Worm (Caenorhabditis elegans) whole organism, L3 larva: ENCODE results near the gene cebp-1.

Source experiments
- R02D3.7 ChIP-seq: fragments of 150-350 bp; optimal IDR thresholded peaks from 2 replicates; lab custom pipeline; 2014; ENCODE audit warnings: missing biosample characterization, missing genetic modification characterization
- ZK546.5 ChIP-seq: sonication (generic microtip); optimal IDR thresholded peaks from 2 replicates; lab custom pipeline; 2017; ENCODE audit warnings: missing biosample characterization, missing genetic modification characterization
- ceh-16 ChIP-seq: sonication (generic microtip); optimal IDR thresholded peaks from 2 replicates; lab custom pipeline; 2017; ENCODE audit warnings: missing biosample characterization, missing genetic modification characterization
- ceh-28 ChIP-seq: fragments of 150-350 bp; optimal IDR thresholded peaks from 2 replicates; lab custom pipeline; 2014; ENCODE audit warnings: missing biosample characterization, missing genetic modification reagents, missing genetic modification characterization
- ceh-82 ChIP-seq: fragments of 150-350 bp; optimal IDR thresholded peaks from 2 replicates; lab custom pipeline; 2014; ENCODE audit warnings: missing biosample characterization, missing genetic modification characterization
- ceh-9 ChIP-seq: sonication (generic microtip); optimal IDR thresholded peaks from 2 replicates; lab custom pipeline; 2018; ENCODE audit warnings: missing biosample characterization, missing genetic modification characterization
- egl-27 ChIP-seq: sonication (generic microtip); optimal IDR thresholded peaks from 4 replicates; lab custom pipeline; 2017; ENCODE audit warnings: missing biosample characterization, missing genetic modification reagents, missing genetic modification characterization
- egl-5 ChIP-seq: fragments of 150-350 bp; optimal IDR thresholded peaks from 2 replicates; lab custom pipeline; 2017; ENCODE audit warnings: missing biosample characterization, missing genetic modification reagents, missing genetic modification characterization, inconsistent platforms
- elt-1 ChIP-seq: fragments of 150-350 bp; optimal IDR thresholded peaks from 2 replicates; lab custom pipeline; 2014; ENCODE audit warnings: missing biosample characterization, missing genetic modification characterization
- elt-2 ChIP-seq: sonication (generic microtip); optimal IDR thresholded peaks from 2 replicates; lab custom pipeline; 2016; ENCODE audit warnings: missing genetic modification reagents, mild to moderate bottlenecking, missing genetic modification characterization, missing compliant biosample characterization
- elt-3 ChIP-seq, 3 experiments: fragments of 150-350 bp in 1 of 3; sonication (generic microtip) in 2 of 3; optimal IDR thresholded peaks; 2 replicates in 2 of 3; 4 replicates in 1 of 3; lab custom pipeline; 2014 to 2017; ENCODE audit warnings: missing biosample characterization in 3 of 3, missing genetic modification characterization in 3 of 3
- fkh-10 ChIP-seq: sonication (generic microtip); optimal IDR thresholded peaks from 2 replicates; lab custom pipeline; 2017; ENCODE audit warnings: missing biosample characterization, missing genetic modification reagents, missing genetic modification characterization
- fkh-2 ChIP-seq: fragments of 150-350 bp; optimal IDR thresholded peaks from 2 replicates; lab custom pipeline; 2014; ENCODE audit warnings: missing biosample characterization, missing genetic modification reagents, missing genetic modification characterization
- hmg-11 ChIP-seq: sonication (generic microtip); optimal IDR thresholded peaks from 2 replicates; lab custom pipeline; 2016; ENCODE audit warnings: missing genetic modification characterization, missing compliant biosample characterization
- jun-1 ChIP-seq: fragments of 150-350 bp; optimal IDR thresholded peaks from 2 replicates; lab custom pipeline; 2014; ENCODE audit warnings: missing biosample characterization, missing genetic modification reagents, missing genetic modification characterization
- lin-15B ChIP-seq: fragments of 150-350 bp; optimal IDR thresholded peaks from 2 replicates; lab custom pipeline; 2014; ENCODE audit warnings: missing biosample characterization, missing genetic modification characterization
- lin-39 ChIP-seq: fragments of 150-350 bp; optimal IDR thresholded peaks from 2 replicates; lab custom pipeline; 2018; ENCODE audit warnings: missing biosample characterization, missing genetic modification reagents, missing genetic modification characterization
- lsy-12 ChIP-seq: sonication (generic microtip); optimal IDR thresholded peaks from 2 replicates; lab custom pipeline; 2016; ENCODE audit warnings: mild to moderate bottlenecking, missing genetic modification characterization, missing compliant biosample characterization
- mdl-1 ChIP-seq: fragments of 150-350 bp; optimal IDR thresholded peaks from 2 replicates; lab custom pipeline; 2014; ENCODE audit warnings: missing biosample characterization, missing genetic modification characterization
- mml-1 ChIP-seq: fragments of 150-350 bp; sonication (generic microtip); optimal IDR thresholded peaks from 3 replicates; lab custom pipeline; 2014; ENCODE audit warnings: missing biosample characterization, missing genetic modification characterization
- nfya-1 ChIP-seq: sonication (generic microtip); optimal IDR thresholded peaks from 2 replicates; lab custom pipeline; 2017; ENCODE audit warnings: missing genetic modification characterization, mild to moderate bottlenecking, missing compliant biosample characterization, antibody characterized with exemption, moderate library complexity; ENCODE audit not compliant: insufficient read depth
- nhr-11 ChIP-seq: fragments of 150-350 bp; optimal IDR thresholded peaks from 2 replicates; lab custom pipeline; 2014; ENCODE audit warnings: missing biosample characterization, missing genetic modification characterization
- nhr-23 ChIP-seq: fragments of 150-350 bp; optimal IDR thresholded peaks from 2 replicates; lab custom pipeline; 2014; ENCODE audit warnings: missing biosample characterization, missing genetic modification reagents, missing genetic modification characterization
- nhr-25 ChIP-seq: sonication (generic microtip); optimal IDR thresholded peaks from 2 replicates; lab custom pipeline; 2017; ENCODE audit warnings: missing biosample characterization, missing genetic modification characterization
- nhr-28 ChIP-seq: fragments of 150-350 bp; optimal IDR thresholded peaks from 2 replicates; lab custom pipeline; 2014; ENCODE audit warnings: missing biosample characterization, missing genetic modification characterization
- nhr-43 ChIP-seq: sonication (generic microtip); optimal IDR thresholded peaks from 2 replicates; lab custom pipeline; 2016; ENCODE audit warnings: mild to moderate bottlenecking, missing genetic modification characterization, missing compliant biosample characterization; ENCODE audit not compliant: poor library complexity, severe bottlenecking
- nhr-76 ChIP-seq: fragments of 150-350 bp; sonication (generic microtip); optimal IDR thresholded peaks from 5 replicates; lab custom pipeline; 2014; ENCODE audit warnings: missing biosample characterization, missing genetic modification characterization
- nhr-77 ChIP-seq: fragments of 150-350 bp; optimal IDR thresholded peaks from 2 replicates; lab custom pipeline; 2014; ENCODE audit warnings: missing biosample characterization, missing genetic modification characterization
- pha-4 ChIP-seq: fragments of 150-350 bp; optimal IDR thresholded peaks from 2 replicates; lab custom pipeline; 2014; ENCODE audit warnings: missing biosample characterization, missing genetic modification reagents, missing genetic modification characterization
- pqm-1 ChIP-seq: fragments of 150-350 bp; optimal IDR thresholded peaks from 2 replicates; lab custom pipeline; 2017; ENCODE audit warnings: missing biosample characterization, missing genetic modification characterization, inconsistent platforms
- skn-1 ChIP-seq: fragments of 150-350 bp; optimal IDR thresholded peaks from 2 replicates; lab custom pipeline; 2014; ENCODE audit warnings: missing biosample characterization, missing genetic modification characterization
- snpc-4 ChIP-seq: fragments of 150-350 bp; optimal IDR thresholded peaks from 2 replicates; lab custom pipeline; 2014; ENCODE audit warnings: missing biosample characterization, missing genetic modification characterization
- tbx-2 ChIP-seq: sonication (generic microtip); optimal IDR thresholded peaks from 2 replicates; lab custom pipeline; 2016; ENCODE audit warnings: mild to moderate bottlenecking, missing genetic modification characterization, missing compliant biosample characterization
- zag-1 ChIP-seq: fragments of 150-350 bp; optimal IDR thresholded peaks from 2 replicates; lab custom pipeline; 2014; ENCODE audit warnings: missing biosample characterization, missing genetic modification characterization
- ztf-11 ChIP-seq: fragments of 150-350 bp; optimal IDR thresholded peaks from 2 replicates; lab custom pipeline; 2014; ENCODE audit warnings: missing biosample characterization, missing genetic modification characterization
- ztf-4 ChIP-seq: fragments of 150-350 bp; optimal IDR thresholded peaks from 2 replicates; lab custom pipeline; 2014; ENCODE audit warnings: missing biosample characterization, missing genetic modification characterization

cebp-1 gene

DNA sequence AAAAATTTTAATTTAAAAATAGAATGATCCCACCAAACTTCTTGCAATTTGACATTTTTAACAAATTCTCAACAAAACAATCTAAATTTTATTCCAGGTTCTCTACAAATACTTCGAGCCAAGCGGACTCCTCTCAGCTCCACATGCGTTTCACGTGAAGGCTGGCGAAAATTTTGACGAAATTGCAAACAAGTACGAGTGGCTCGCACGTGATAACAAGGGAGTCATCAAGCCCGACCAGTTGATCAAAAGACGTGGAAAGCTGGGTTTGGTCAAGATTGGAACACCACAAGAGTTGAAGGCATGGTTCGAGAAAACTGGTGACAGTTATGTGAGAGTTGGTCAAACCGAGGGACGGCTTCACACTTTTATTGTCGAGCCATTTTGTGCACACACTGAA is 26.0 kb upstream of the cebp-1 start:
- TF ChIP-seq elt-2 (tag; lab: Kevin White, UChicago): peak; percentile 19
- peak; percentile 67 for TF ChIP-seq mml-1 (tag; lab: Kevin White, UChicago)
- TF ChIP-seq zag-1: no peak

- TF ChIP-seq fkh-2 (tag; lab: Kevin White, UChicago) (peak; percentile 3), snpc-4 (tag; lab: Kevin White, UChicago) (peak; percentile 32), egl-27 (tag; lab: Kevin White, UChicago) (no peak), mml-1 (tag; lab: Kevin White, UChicago) (no peak), ceh-82 (tag; lab: Kevin White, UChicago) (no peak), ZK546.5 (no peak), ceh-28 (tag; lab: Kevin White, UChicago) (no peak), pha-4 (peak; percentile 72), nhr-76 (tag; lab: Kevin White, UChicago) (no peak), jun-1 (tag; lab: Kevin White, UChicago) (no peak), elt-2 (tag; lab: Kevin White, UChicago) (no peak)
Measured at ce11 chrX:1479190-1479589, 25.5 kb upstream of the cebp-1 start, which contains the start of gene acly-1. TSS of gene acly-1 (plus strand) at chrX:1479542.

ce11 chrX:1478569-1478968 is 24.9 kb upstream of the cebp-1 start:
- TF ChIP-seq nfya-1 (tag; lab: Kevin White, UChicago) (peak; percentile 14), pha-4 (no peak), fkh-10 (GFP tag; lab: Kevin White, UChicago) (peak; percentile 49)

- TF ChIP-seq zag-1: no peak
- peak; percentile 65 for TF ChIP-seq nhr-43 (tag; lab: Kevin White, UChicago)
- peak; percentile 58 for TF ChIP-seq nhr-23 (tag; lab: Kevin White, UChicago)
- TF ChIP-seq R02D3.7 (tag; lab: Kevin White, UChicago): peak; percentile 31
- TF ChIP-seq elt-2 (tag; lab: Kevin White, UChicago): peak; percentile 96
- peak; percentile 7 for TF ChIP-seq mdl-1 (tag; lab: Kevin White, UChicago)
- TF ChIP-seq lin-15B: no peak
- no peak for TF ChIP-seq nhr-11 (tag; lab: Kevin White, UChicago)
- peak; percentile 74 for TF ChIP-seq jun-1 (tag; lab: Kevin White, UChicago)
- TF ChIP-seq hmg-11 (tag; lab: Kevin White, UChicago): no peak
- no peak for TF ChIP-seq mml-1 (tag; lab: Kevin White, UChicago)
- peak; percentile 80 to 97 (median 91) for TF ChIP-seq elt-3 (tag; optimal IDR thresholded peaks at IDR 0.05; lab: Kevin White, UChicago)
- TF ChIP-seq egl-5 (tag; lab: Kevin White, UChicago): no peak
- TF ChIP-seq snpc-4 (tag; lab: Kevin White, UChicago): no peak
- TF ChIP-seq pqm-1 (tag; lab: Kevin White, UChicago): peak; percentile 92
- TF ChIP-seq nfya-1 (tag; lab: Kevin White, UChicago): peak; percentile 10
- TF ChIP-seq nhr-28 (tag; lab: Kevin White, UChicago): no peak
- TF ChIP-seq pha-4: no peak
- TF ChIP-seq fkh-2 (tag; lab: Kevin White, UChicago): no peak
- no peak for TF ChIP-seq ztf-11 (tag; lab: Kevin White, UChicago)
- TF ChIP-seq lin-39 (tag; lab: Kevin White, UChicago): no peak
- no peak for TF ChIP-seq skn-1 (tag; lab: Kevin White, UChicago)
- no peak for TF ChIP-seq nhr-25 (tag; lab: Kevin White, UChicago)
- TF ChIP-seq ceh-16 (tag; lab: Kevin White, UChicago): no peak
- TF ChIP-seq tbx-2: no peak
- TF ChIP-seq ceh-9 (tag; lab: Kevin White, UChicago): no peak
- peak; percentile 26 for TF ChIP-seq egl-27 (tag; lab: Kevin White, UChicago)
- no peak for TF ChIP-seq ztf-4 (tag; lab: Kevin White, UChicago)
- TF ChIP-seq fkh-10 (GFP tag; lab: Kevin White, UChicago): no peak
- peak; percentile 7 for TF ChIP-seq ceh-28 (tag; lab: Kevin White, UChicago)
- TF ChIP-seq elt-1 (tag; lab: Kevin White, UChicago): no peak
- TF ChIP-seq nhr-77: no peak
- TF ChIP-seq lsy-12 (tag; lab: Kevin White, UChicago): no peak
Measured at ce11 chrX:1477932-1478331, 24.3 kb upstream of the cebp-1 start.
